Worm (Caenorhabditis elegans) whole organism, young adult: Measurements from ENCODE around the gene mpz-1.

Experiments
- F49E8.2 ChIP-seq: sonication (generic microtip); optimal IDR thresholded peaks from 3 replicates; lab custom pipeline; 2017; ENCODE audit warnings: missing genetic modification characterization, mild to moderate bottlenecking, missing compliant biosample characterization, antibody characterized with exemption, moderate library complexity; ENCODE audit not compliant: insufficient read depth
- F57A8.1 ChIP-seq: fragments of 200-800 bp; sonication (Bioruptor generic); optimal IDR thresholded peaks from 2 replicates; lab custom pipeline; 2018; ENCODE audit warnings: mild to moderate bottlenecking, missing genetic modification characterization, moderate library complexity, missing compliant biosample characterization
- K12H6.12 ChIP-seq: fragments of 200-800 bp; sonication (Bioruptor generic); optimal IDR thresholded peaks from 2 replicates; lab custom pipeline; 2018; ENCODE audit warnings: mild to moderate bottlenecking, missing genetic modification characterization, missing compliant biosample characterization
- akir-1 ChIP-seq: fragments of 200-800 bp; sonication (Bioruptor generic); optimal IDR thresholded peaks from 2 replicates; lab custom pipeline; 2018; ENCODE audit warnings: mild to moderate bottlenecking, missing genetic modification characterization, moderate library complexity, missing compliant biosample characterization
- atf-7 ChIP-seq: sonication (generic microtip); optimal IDR thresholded peaks from 2 replicates; lab custom pipeline; 2017; ENCODE audit warnings: mild to moderate bottlenecking, missing genetic modification characterization, missing compliant biosample characterization
- attf-3 ChIP-seq: fragments of 200-800 bp; sonication (Bioruptor generic); conservative IDR thresholded peaks from 2 replicates; pipeline ENCODE4 v1.3.6; 2022; ENCODE audit warnings: missing genetic modification reagents, missing genetic modification characterization, missing compliant biosample characterization
- bed-2 ChIP-seq: fragments of 200-800 bp; sonication (Bioruptor generic); IDR thresholded peaks from 2 replicates; pipeline ENCODE4 v1.3.6; 2022; ENCODE audit warnings: missing genetic modification reagents, missing genetic modification characterization, missing compliant biosample characterization
- ceh-40 ChIP-seq: fragments of 200-800 bp; sonication (Bioruptor generic); IDR thresholded peaks from 2 replicates; pipeline ENCODE4 v1.3.6; 2022; ENCODE audit warnings: missing genetic modification characterization, missing compliant biosample characterization
- ceh-58 ChIP-seq: fragments of 200-800 bp; sonication (Bioruptor generic); IDR thresholded peaks from 2 replicates; pipeline ENCODE4 v1.3.6; 2022; ENCODE audit warnings: missing genetic modification characterization, missing compliant biosample characterization
- dpff-1 ChIP-seq: sonication (generic microtip); optimal IDR thresholded peaks from 2 replicates; lab custom pipeline; 2017; ENCODE audit warnings: mild to moderate bottlenecking, missing genetic modification characterization, missing compliant biosample characterization
- dpl-1 ChIP-seq: fragments of 150-350 bp; optimal IDR thresholded peaks from 2 replicates; lab custom pipeline; 2014; ENCODE audit warnings: missing biosample characterization, missing genetic modification reagents, missing genetic modification characterization
- efl-1 ChIP-seq: fragments of 150-350 bp; optimal IDR thresholded peaks from 2 replicates; lab custom pipeline; 2014; ENCODE audit warnings: missing biosample characterization, missing genetic modification reagents, missing genetic modification characterization
- fkh-3 ChIP-seq: sonication (generic microtip); optimal IDR thresholded peaks from 2 replicates; lab custom pipeline; 2016; ENCODE audit warnings: mild to moderate bottlenecking, missing genetic modification characterization, missing compliant biosample characterization
- hlh-26 ChIP-seq: fragments of 200-800 bp; sonication (Bioruptor generic); conservative IDR thresholded peaks from 2 replicates; pipeline ENCODE4 v1.3.6; 2022; ENCODE audit warnings: missing genetic modification reagents, missing genetic modification characterization, missing compliant biosample characterization
- hsf-1 ChIP-seq: fragments of 200-800 bp; sonication (Bioruptor generic); IDR thresholded peaks from 2 replicates; pipeline ENCODE4 v1.3.6; 2022; ENCODE audit warnings: missing genetic modification reagents, missing genetic modification characterization, missing compliant biosample characterization
- lag-1 ChIP-seq: fragments of 200-800 bp; sonication (Bioruptor generic); IDR thresholded peaks from 2 replicates; pipeline ENCODE4 v1.3.6; 2022; ENCODE audit warnings: missing genetic modification reagents, missing genetic modification characterization, missing compliant biosample characterization
- let-607 ChIP-seq, 2 experiments: fragments of 200-800 bp in 1 of 2; sonication (Bioruptor generic) in 1 of 2; sonication (generic microtip) in 1 of 2; optimal IDR thresholded peaks; 2 replicates each; lab custom pipeline; 2016 to 2018; ENCODE audit warnings: mild to moderate bottlenecking in 2 of 2, missing compliant biosample characterization in 2 of 2, missing genetic modification characterization in 2 of 2, moderate library complexity in 2 of 2, missing genotype in 1 of 2
- lin-54 ChIP-seq: fragments of 200-800 bp; sonication (Bioruptor generic); optimal IDR thresholded peaks from 2 replicates; lab custom pipeline; 2018; ENCODE audit warnings: mild to moderate bottlenecking, missing genetic modification characterization, missing compliant biosample characterization
- lsy-27 ChIP-seq: sonication (generic microtip); optimal IDR thresholded peaks from 2 replicates; lab custom pipeline; 2017; ENCODE audit warnings: missing genetic modification characterization, mild to moderate bottlenecking, missing compliant biosample characterization, antibody characterized with exemption, missing genotype, borderline replicate concordance; ENCODE audit not compliant: insufficient read depth
- mcd-1 ChIP-seq: fragments of 200-800 bp; sonication (Bioruptor generic); IDR thresholded peaks from 2 replicates; pipeline ENCODE4 v1.3.6; 2022; ENCODE audit warnings: missing genetic modification reagents, missing genetic modification characterization, missing compliant biosample characterization
- mel-28 ChIP-seq: sonication (generic microtip); optimal IDR thresholded peaks from 2 replicates; lab custom pipeline; 2016; ENCODE audit warnings: borderline replicate concordance, mild to moderate bottlenecking, missing genetic modification characterization, missing compliant biosample characterization
- mxl-1 ChIP-seq: sonication (generic microtip); optimal IDR thresholded peaks from 2 replicates; lab custom pipeline; 2016; ENCODE audit warnings: missing genetic modification characterization, missing compliant biosample characterization
- nfya-1 ChIP-seq: sonication (generic microtip); optimal IDR thresholded peaks from 2 replicates; lab custom pipeline; 2017; ENCODE audit warnings: antibody characterized with exemption, missing compliant biosample characterization, missing genetic modification characterization, borderline replicate concordance; ENCODE audit not compliant: insufficient read depth
- nfyb-1 ChIP-seq: fragments of 200-800 bp; sonication (Bioruptor generic); IDR thresholded peaks from 2 replicates; pipeline ENCODE4 v1.3.6; 2022; ENCODE audit warnings: missing genetic modification reagents, missing genetic modification characterization, missing compliant biosample characterization
- nhr-120 ChIP-seq: fragments of 200-800 bp; sonication (Bioruptor generic); IDR thresholded peaks from 2 replicates; pipeline ENCODE4 v1.3.6; 2022; ENCODE audit warnings: missing genetic modification characterization, missing compliant biosample characterization
- nhr-27 ChIP-seq: fragments of 200-800 bp; sonication (Bioruptor generic); optimal IDR thresholded peaks from 2 replicates; lab custom pipeline; 2018; ENCODE audit warnings: mild to moderate bottlenecking, missing genetic modification characterization, moderate library complexity, missing compliant biosample characterization
- nhr-90 ChIP-seq: sonication (generic microtip); optimal IDR thresholded peaks from 2 replicates; lab custom pipeline; 2016; ENCODE audit warnings: missing genotype, mild to moderate bottlenecking, missing genetic modification characterization, missing compliant biosample characterization
- rcor-1 ChIP-seq: fragments of 200-800 bp; sonication (Bioruptor generic); IDR thresholded peaks from 2 replicates; pipeline ENCODE4 v1.3.6; 2022; ENCODE audit warnings: missing genetic modification reagents, missing genetic modification characterization, missing compliant biosample characterization
- repo-1 ChIP-seq: sonication (generic microtip); optimal IDR thresholded peaks from 2 replicates; lab custom pipeline; 2017; ENCODE audit warnings: mild to moderate bottlenecking, missing genetic modification characterization, missing compliant biosample characterization
- rpc-1 ChIP-seq, 2 experiments: fragments of 150-350 bp in 1 of 2; sonication (generic microtip) in 1 of 2; optimal IDR thresholded peaks; 2 replicates each; lab custom pipeline; 2014 to 2018; ENCODE audit warnings: missing biosample characterization in 1 of 2, missing genetic modification characterization in 1 of 2, missing genetic modification reagents in 1 of 2, missing genotype in 1 of 2
- snpc-3.4 ChIP-seq: sonication (generic microtip); optimal IDR thresholded peaks from 2 replicates; lab custom pipeline; 2017; ENCODE audit warnings: missing genetic modification characterization, mild to moderate bottlenecking, missing compliant biosample characterization, antibody characterized with exemption, moderate library complexity, missing genotype, missing genetic modification reagents
- sptf-2 ChIP-seq: fragments of 200-800 bp; sonication (Bioruptor generic); optimal IDR thresholded peaks from 2 replicates; lab custom pipeline; 2018; ENCODE audit warnings: mild to moderate bottlenecking, missing genetic modification characterization, missing compliant biosample characterization
- tbx-9 ChIP-seq: sonication (generic microtip); optimal IDR thresholded peaks from 2 replicates; lab custom pipeline; 2016; ENCODE audit warnings: borderline replicate concordance, missing genetic modification characterization, inconsistent platforms, missing compliant biosample characterization
- unc-62 ChIP-seq: fragments of 150-350 bp; optimal IDR thresholded peaks from 2 replicates; lab custom pipeline; 2014; ENCODE audit warnings: missing biosample characterization, missing genetic modification reagents, missing genetic modification characterization
- zfh-2 ChIP-seq: fragments of 200-800 bp; sonication (Bioruptor generic); conservative IDR thresholded peaks from 2 replicates; pipeline ENCODE4 v1.3.6; 2022; ENCODE audit warnings: missing genetic modification reagents, missing genetic modification characterization, missing compliant biosample characterization
- ztf-3 ChIP-seq: fragments of 200-800 bp; sonication (Bioruptor generic); optimal IDR thresholded peaks from 2 replicates; lab custom pipeline; 2018; ENCODE audit warnings: mild to moderate bottlenecking, missing genetic modification characterization, missing compliant biosample characterization
- ztf-6 ChIP-seq: fragments of 200-800 bp; sonication (Bioruptor generic); IDR thresholded peaks from 2 replicates; pipeline ENCODE4 v1.3.6; 2022; ENCODE audit warnings: missing genetic modification reagents, missing genetic modification characterization, missing compliant biosample characterization

Gene mpz-1

DNA sequence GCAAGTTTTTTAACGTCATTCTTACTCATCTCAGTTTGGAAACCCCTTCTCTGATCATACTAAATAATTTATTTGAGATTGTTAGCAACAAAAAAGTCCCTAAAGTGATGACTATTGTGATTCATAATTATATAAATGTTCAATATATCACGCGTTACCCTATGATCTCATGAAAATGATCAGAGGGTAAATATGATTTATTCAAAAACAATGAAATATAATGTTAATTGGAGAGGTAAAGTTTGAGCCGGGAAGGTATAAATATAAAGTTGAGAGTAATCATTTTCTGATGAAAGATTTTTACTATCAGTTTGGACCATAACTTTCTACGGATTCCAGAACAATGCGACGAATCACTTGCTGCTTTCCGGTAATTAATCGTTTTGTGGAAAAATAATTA, 40.9 kb downstream of the mpz-1 start, which contains the start of gene C52A11.3:
Gene C52A11.3, plus strand, starts transcription at position 301 of the 400 bp plus-strand sequence.
- no peak for TF ChIP-seq nhr-120 (GFP tag; lab: Robert Waterston, UW)
- no peak for TF ChIP-seq lin-54 (GFP tag; lab: Kevin White, UChicago)
- TF ChIP-seq F57A8.1 (GFP tag; lab: Kevin White, UChicago): no peak
- no peak for TF ChIP-seq ceh-40 (GFP tag; lab: Robert Waterston, UW)

DNA sequence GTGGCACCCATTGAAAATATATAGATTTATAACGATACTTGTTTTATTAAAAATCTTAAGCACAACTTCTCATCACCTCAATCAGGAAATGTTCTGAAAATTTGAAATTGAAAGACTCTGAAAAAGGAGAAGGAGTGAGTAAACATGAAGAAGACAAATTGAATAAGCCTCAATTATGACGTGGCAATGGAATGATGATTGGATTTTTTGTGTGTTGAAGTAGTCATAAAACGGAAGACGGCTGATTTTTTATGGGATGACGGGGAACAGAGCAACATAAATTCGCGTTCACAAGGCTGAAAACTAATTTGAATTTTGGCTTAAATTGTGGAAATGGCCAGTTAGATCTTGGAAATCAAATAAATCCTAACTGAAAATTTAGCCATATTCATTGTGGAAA, 46.4 kb downstream of the mpz-1 start, which contains the start of gene glb-12:
Gene glb-12, minus strand, starts transcription at position 101 of the 400 bp plus-strand sequence.
- no peak for TF ChIP-seq dpff-1 (tag; lab: Kevin White, UChicago)
- no peak for TF ChIP-seq efl-1 (GFP tag; lab: Kevin White, UChicago)
- no peak for TF ChIP-seq atf-7 (tag; lab: Kevin White, UChicago)
- no peak for TF ChIP-seq ztf-3
- TF ChIP-seq hsf-1 (GFP tag; lab: Robert Waterston, UW): no peak
- TF ChIP-seq sptf-2: no peak
- TF ChIP-seq mel-28: no peak
- no peak for TF ChIP-seq unc-62
- TF ChIP-seq K12H6.12: no peak
- TF ChIP-seq nfya-1 (tag; lab: Kevin White, UChicago): no peak
- TF ChIP-seq rcor-1 (GFP tag; lab: Robert Waterston, UW): no peak
- TF ChIP-seq nfyb-1 (GFP tag; lab: Robert Waterston, UW): no peak
- no peak for TF ChIP-seq fkh-3 (tag; lab: Kevin White, UChicago)
- TF ChIP-seq lag-1 (GFP tag; lab: Robert Waterston, UW): no peak
- no peak for TF ChIP-seq attf-3 (GFP tag; lab: Robert Waterston, UW)
- TF ChIP-seq F49E8.2: no peak
- no peak for TF ChIP-seq nhr-27
- TF ChIP-seq akir-1 (GFP tag; lab: Kevin White, UChicago): no peak

DNA sequence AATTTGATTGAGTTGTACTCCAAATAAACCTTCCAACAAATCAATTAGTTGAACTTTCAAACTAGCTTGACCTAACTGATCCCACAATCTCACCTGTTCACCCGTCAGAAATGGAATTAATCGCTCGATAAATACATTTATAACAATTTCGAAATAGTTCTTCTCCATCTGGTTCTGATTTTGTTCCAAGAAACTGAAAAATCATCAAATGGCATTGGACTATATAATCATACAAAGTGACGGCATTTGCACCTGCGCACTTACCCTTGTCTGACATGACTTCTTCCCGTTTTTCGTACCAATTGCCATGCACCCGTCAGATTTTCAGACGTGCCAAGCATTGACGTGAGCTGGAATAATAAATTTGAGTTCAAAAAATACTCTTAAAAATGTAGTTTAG, 47.2 kb downstream of the mpz-1 start:
- TF ChIP-seq let-607 (tag; optimal IDR thresholded peaks at IDR 0.05; lab: Kevin White, UChicago) (no peak), K12H6.12 (no peak), mcd-1 (GFP tag; lab: Robert Waterston, UW) (no peak), mxl-1 (tag; lab: Kevin White, UChicago) (no peak), snpc-3.4 (no peak), ztf-6 (GFP tag; lab: Robert Waterston, UW) (no peak), nhr-120 (GFP tag; lab: Robert Waterston, UW) (no peak), dpff-1 (tag; lab: Kevin White, UChicago) (no peak), ceh-58 (no peak), zfh-2 (GFP tag; lab: Robert Waterston, UW) (no peak), dpl-1 (GFP tag; lab: Kevin White, UChicago) (no peak), hlh-26 (no peak), rpc-1 (optimal IDR thresholded peaks at IDR 0.05; lab: Kevin White, UChicago) (no peak), rpc-1 (tag; optimal IDR thresholded peaks at IDR 0.05; lab: Kevin White, UChicago) (no peak), repo-1 (tag; lab: Kevin White, UChicago) (no peak), tbx-9 (no peak), bed-2 (no peak), ztf-3 (no peak), nhr-90 (tag; lab: Kevin White, UChicago) (no peak), lsy-27 (tag; lab: Kevin White, UChicago) (no peak)
- TF ChIP-seq, all 124 proteins: peak for 0
